Fruit fly (Drosophila melanogaster) whole organism, prepupa: Measurements from ENCODE around the gene CG5079.

Experiments used
- CG16779 ChIP-seq: fragments of 200-800 bp; sonication (Bioruptor generic); optimal IDR thresholded peaks from 3 replicates; lab custom pipeline; 2017; ENCODE audit warnings: missing biosample characterization, mild to moderate bottlenecking, missing genetic modification characterization
- CG34406 ChIP-seq: fragments of 200-800 bp; sonication (Bioruptor generic); optimal IDR thresholded peaks from 3 replicates; lab custom pipeline; 2016; ENCODE audit warnings: missing biosample characterization, missing genetic modification characterization
- CG7368 ChIP-seq: fragments of 200-800 bp; sonication (Bioruptor generic); optimal IDR thresholded peaks from 3 replicates; lab custom pipeline; 2016; ENCODE audit warnings: missing biosample characterization, missing genetic modification characterization
- CG9139 ChIP-seq: fragments of 200-800 bp; sonication (Bioruptor generic); optimal IDR thresholded peaks from 3 replicates; lab custom pipeline; 2017; ENCODE audit warnings: missing biosample characterization, mild to moderate bottlenecking, missing genetic modification characterization
- Hr39 ChIP-seq: fragments of 200-800 bp; sonication (Bioruptor generic); optimal IDR thresholded peaks from 2 replicates; lab custom pipeline; 2016; ENCODE audit warnings: missing biosample characterization, missing genetic modification characterization
- Sox102F ChIP-seq: fragments of 200-800 bp; sonication (Bioruptor generic); optimal IDR thresholded peaks from 2 replicates; lab custom pipeline; 2016; ENCODE audit warnings: missing biosample characterization, mild to moderate bottlenecking, missing genetic modification characterization
- esn ChIP-seq: fragments of 200-800 bp; sonication (Bioruptor generic); optimal IDR thresholded peaks from 2 replicates; lab custom pipeline; 2016; ENCODE audit warnings: missing biosample characterization, mild to moderate bottlenecking, missing genetic modification characterization, moderate library complexity
- vri ChIP-seq: fragments of 200-800 bp; sonication (Bioruptor generic); optimal IDR thresholded peaks from 3 replicates; lab custom pipeline; 2016; ENCODE audit warnings: missing biosample characterization, mild to moderate bottlenecking, missing genetic modification characterization

dm6 chr3R:25588493-25588892, 25.0 kb upstream of the CG5079 start:
- TF ChIP-seq vri (no peak), CG16779 (no peak), CG7368 (GFP tag; lab: Kevin White, UChicago) (no peak), Hr39 (GFP tag; lab: Kevin White, UChicago) (no peak), Sox102F (GFP tag; lab: Kevin White, UChicago) (no peak), esn (no peak), CG34406 (GFP tag; lab: Kevin White, UChicago) (no peak), CG9139 (GFP tag; lab: Kevin White, UChicago) (no peak)
